Fruit fly (Drosophila melanogaster) whole organism, embryonic: Measurements from ENCODE around the gene CG33784.

Source experiments
- CG10274 ChIP-seq: fragments of 200-800 bp; sonication (Bioruptor generic); optimal IDR thresholded peaks from 3 replicates; lab custom pipeline; 2017; ENCODE audit warnings: missing biosample characterization, mild to moderate bottlenecking, missing genetic modification characterization
- CG10565 ChIP-seq: fragments of 200-800 bp; sonication (Bioruptor generic); optimal IDR thresholded peaks from 3 replicates; lab custom pipeline; 2016; ENCODE audit warnings: missing biosample characterization, mild to moderate bottlenecking, missing genetic modification characterization
- CG11093 ChIP-seq: fragments of 200-800 bp; sonication (Bioruptor generic); IDR thresholded peaks from 3 replicates; pipeline ENCODE4 v1.3.6; 2022; ENCODE audit warnings: missing biosample characterization, missing genetic modification characterization
- CG11560 ChIP-seq: fragments of 200-800 bp; sonication (Bioruptor generic); IDR thresholded peaks from 3 replicates; pipeline ENCODE4 v1.3.6; 2022; ENCODE audit warnings: missing biosample characterization, missing genetic modification characterization
- CG11723 ChIP-seq: fragments of 200-800 bp; sonication (Bioruptor generic); optimal IDR thresholded peaks from 2 replicates; lab custom pipeline; 2017; ENCODE audit warnings: missing biosample characterization, mild to moderate bottlenecking, missing genetic modification characterization
- CG1529 ChIP-seq: fragments of 200-800 bp; sonication (Bioruptor generic); optimal IDR thresholded peaks from 3 replicates; lab custom pipeline; 2018; ENCODE audit warnings: missing biosample characterization, missing genetic modification characterization
- CG1647 ChIP-seq: fragments of 200-800 bp; sonication (Bioruptor generic); optimal IDR thresholded peaks from 3 replicates; lab custom pipeline; 2016; ENCODE audit warnings: missing biosample characterization, missing genetic modification characterization
- CG2889 ChIP-seq: fragments of 200-800 bp; sonication (Bioruptor generic); IDR thresholded peaks from 3 replicates; pipeline ENCODE4 v1.3.6; 2022; ENCODE audit warnings: missing biosample characterization, missing genetic modification characterization
- CG33557 ChIP-seq: fragments of 200-800 bp; sonication (Bioruptor generic); optimal IDR thresholded peaks from 2 replicates; lab custom pipeline; 2019; ENCODE audit warnings: missing biosample characterization, mild to moderate bottlenecking, missing genetic modification characterization, moderate library complexity
- CG4404 ChIP-seq: fragments of 200-800 bp; sonication (Bioruptor generic); IDR thresholded peaks from 2 replicates; pipeline ENCODE4 v1.3.6; 2022; ENCODE audit warnings: missing biosample characterization, missing genetic modification characterization
- CG7839 ChIP-seq: fragments of 200-800 bp; sonication (Bioruptor generic); optimal IDR thresholded peaks from 3 replicates; lab custom pipeline; 2018; ENCODE audit warnings: missing biosample characterization, mild to moderate bottlenecking, missing genetic modification characterization, moderate library complexity
- D ChIP-seq, 2 experiments: fragments of 200-800 bp in 1 of 2; fragments of >200 bp in 1 of 2; sonication (Bioruptor generic) in 1 of 2; optimal IDR thresholded peaks; 2 replicates in 1 of 2; 3 replicates in 1 of 2; lab custom pipeline; 2017; ENCODE audit warnings: mild to moderate bottlenecking in 1 of 2, missing biosample characterization in 1 of 2, missing genetic modification characterization in 1 of 2, missing genetic modification reagents in 1 of 2
- Deaf1 ChIP-seq: fragments of 200-800 bp; optimal IDR thresholded peaks from 3 replicates; lab custom pipeline; 2019; ENCODE audit warnings: missing biosample characterization, mild to moderate bottlenecking, missing genetic modification characterization, moderate library complexity
- Dfd ChIP-seq, 2 experiments: fragments of >200 bp; optimal IDR thresholded peaks; 2 replicates each; lab custom pipeline; 2017; ENCODE audit warnings: missing biosample characterization in 2 of 2, missing genetic modification characterization in 2 of 2
- Doc3 ChIP-seq: fragments of 200-800 bp; sonication (Bioruptor generic); IDR thresholded peaks from 3 replicates; pipeline ENCODE4 v1.3.6; 2022; ENCODE audit warnings: missing biosample characterization, missing genetic modification characterization; ENCODE audit not compliant: partially characterized antibody
- E2f1 ChIP-seq: fragments of 200-800 bp; sonication (Bioruptor generic); IDR thresholded peaks from 2 replicates; pipeline ENCODE4 v1.3.6; 2022; ENCODE audit warnings: missing biosample characterization, missing genetic modification characterization
- HLH4C ChIP-seq: fragments of 200-800 bp; sonication (Bioruptor generic); IDR thresholded peaks from 3 replicates; pipeline ENCODE4 v1.3.6; 2022; ENCODE audit warnings: missing biosample characterization, missing genetic modification characterization; ENCODE audit not compliant: partially characterized antibody
- Hand ChIP-seq: fragments of 200-800 bp; sonication (Bioruptor generic); optimal IDR thresholded peaks from 2 replicates; lab custom pipeline; 2017; ENCODE audit warnings: mild to moderate bottlenecking, missing biosample characterization, missing genetic modification reagents, missing genetic modification characterization
- Hmx ChIP-seq: fragments of 200-800 bp; sonication (Bioruptor generic); optimal IDR thresholded peaks from 2 replicates; lab custom pipeline; 2016; ENCODE audit warnings: missing biosample characterization, missing genetic modification characterization
- Mrtf ChIP-seq: fragments of 200-800 bp; sonication (Bioruptor generic); IDR thresholded peaks from 3 replicates; pipeline ENCODE4 v1.3.6; 2022; ENCODE audit warnings: missing biosample characterization, missing genetic modification characterization
- Myb ChIP-seq: fragments of 200-800 bp; sonication (Bioruptor generic); optimal IDR thresholded peaks from 2 replicates; lab custom pipeline; 2016; ENCODE audit warnings: missing biosample characterization, missing genetic modification characterization
- Oli ChIP-seq: fragments of 200-800 bp; sonication (Bioruptor generic); optimal IDR thresholded peaks from 2 replicates; lab custom pipeline; 2018; ENCODE audit warnings: missing biosample characterization, mild to moderate bottlenecking, missing genetic modification characterization, moderate library complexity
- Poxn ChIP-seq: fragments of 200-800 bp; sonication (Bioruptor generic); IDR thresholded peaks from 2 replicates; pipeline ENCODE4 v1.3.6; 2022; ENCODE audit warnings: missing biosample characterization, missing genetic modification characterization
- al ChIP-seq: fragments of 200-800 bp; sonication (Bioruptor generic); IDR thresholded peaks from 2 replicates; pipeline ENCODE4 v1.3.6; 2022; ENCODE audit warnings: missing biosample characterization, missing genetic modification characterization
- aop ChIP-seq: fragments of 200-800 bp; sonication (Bioruptor generic); IDR thresholded peaks from 2 replicates; pipeline ENCODE4 v1.3.6; 2022; ENCODE audit warnings: missing biosample characterization, missing genetic modification characterization
- cas ChIP-seq: fragments of 200-800 bp; sonication (Bioruptor generic); IDR thresholded peaks from 2 replicates; pipeline ENCODE4 v1.3.6; 2022; ENCODE audit warnings: missing biosample characterization, missing genetic modification characterization
- cato ChIP-seq: fragments of 200-800 bp; sonication (Bioruptor generic); optimal IDR thresholded peaks from 2 replicates; lab custom pipeline; 2016; ENCODE audit warnings: missing biosample characterization, missing genetic modification characterization, borderline replicate concordance
- cg ChIP-seq: fragments of 200-800 bp; sonication (Bioruptor generic); optimal IDR thresholded peaks from 3 replicates; lab custom pipeline; 2019; ENCODE audit warnings: missing biosample characterization, mild to moderate bottlenecking, missing genetic modification characterization, moderate library complexity
- croc ChIP-seq: fragments of 200-800 bp; sonication (Bioruptor generic); conservative IDR thresholded peaks from 3 replicates; pipeline ENCODE4 v1.3.6; 2022; ENCODE audit warnings: missing biosample characterization, missing genetic modification characterization
- crp ChIP-seq, 2 experiments: fragments of 200-800 bp; sonication (Bioruptor generic); optimal IDR thresholded peaks; 2 replicates in 1 of 2; 3 replicates in 1 of 2; lab custom pipeline; 2017; ENCODE audit warnings: missing biosample characterization in 2 of 2, missing genetic modification characterization in 2 of 2, mild to moderate bottlenecking in 1 of 2, moderate library complexity in 1 of 2
- da ChIP-seq: fragments of 200-800 bp; sonication (Bioruptor generic); optimal IDR thresholded peaks from 2 replicates; lab custom pipeline; 2016; ENCODE audit warnings: missing biosample characterization, missing genetic modification characterization
- ems ChIP-seq: fragments of 200-800 bp; sonication (Bioruptor generic); optimal IDR thresholded peaks from 3 replicates; lab custom pipeline; 2016; ENCODE audit warnings: missing biosample characterization, missing genetic modification characterization
- esg ChIP-seq: fragments of 200-800 bp; sonication (Bioruptor generic); conservative IDR thresholded peaks from 2 replicates; pipeline ENCODE4 v1.3.6; 2022; ENCODE audit warnings: missing biosample characterization, missing genetic modification characterization
- gsb ChIP-seq: fragments of 200-800 bp; sonication (Bioruptor generic); IDR thresholded peaks from 2 replicates; pipeline ENCODE4 v1.3.6; 2022; ENCODE audit warnings: missing biosample characterization, missing genetic modification characterization
- ham ChIP-seq: fragments of 200-800 bp; sonication (Bioruptor generic); IDR thresholded peaks from 2 replicates; pipeline ENCODE4 v1.3.6; 2022; ENCODE audit warnings: missing biosample characterization, missing genetic modification characterization
- kah ChIP-seq: fragments of 200-800 bp; sonication (Bioruptor generic); optimal IDR thresholded peaks from 2 replicates; lab custom pipeline; 2018; ENCODE audit warnings: missing biosample characterization, mild to moderate bottlenecking, missing genetic modification characterization
- kay ChIP-seq: fragments of 200-800 bp; sonication (Bioruptor generic); optimal IDR thresholded peaks from 2 replicates; lab custom pipeline; 2016; ENCODE audit warnings: missing biosample characterization, missing genetic modification characterization
- lola ChIP-seq, 3 experiments: fragments of >200 bp in 2 of 3; fragments of 200-800 bp in 1 of 3; sonication (Bioruptor generic) in 1 of 3; optimal IDR thresholded peaks; 2 replicates each; lab custom pipeline; 2017 to 2019; ENCODE audit warnings: missing biosample characterization in 3 of 3, missing genetic modification characterization in 3 of 3, mild to moderate bottlenecking in 1 of 3, moderate library complexity in 1 of 3
- mam ChIP-seq: fragments of 200-800 bp; sonication (Bioruptor generic); optimal IDR thresholded peaks from 3 replicates; lab custom pipeline; 2016; ENCODE audit warnings: missing biosample characterization, missing genetic modification characterization
- p53 ChIP-seq: fragments of 200-800 bp; sonication (Bioruptor generic); optimal IDR thresholded peaks from 2 replicates; lab custom pipeline; 2016; ENCODE audit warnings: missing biosample characterization, missing genetic modification characterization
- pfk ChIP-seq: fragments of 200-800 bp; sonication (Bioruptor generic); optimal IDR thresholded peaks from 2 replicates; lab custom pipeline; 2018; ENCODE audit warnings: missing biosample characterization, mild to moderate bottlenecking, missing genetic modification characterization, moderate library complexity
- pho ChIP-seq: fragments of 200-800 bp; sonication (Bioruptor generic); optimal IDR thresholded peaks from 2 replicates; lab custom pipeline; 2016; ENCODE audit warnings: missing biosample characterization, missing genetic modification characterization
- run ChIP-seq: fragments of 200-800 bp; sonication (Bioruptor generic); optimal IDR thresholded peaks from 3 replicates; lab custom pipeline; 2018; ENCODE audit warnings: missing biosample characterization, mild to moderate bottlenecking, missing genetic modification characterization
- sim ChIP-seq: fragments of 200-800 bp; sonication (Bioruptor generic); IDR thresholded peaks from 2 replicates; pipeline ENCODE4 v1.3.6; 2022; ENCODE audit warnings: missing biosample characterization, missing genetic modification characterization
- slp2 ChIP-seq: fragments of 200-800 bp; sonication (Bioruptor generic); optimal IDR thresholded peaks from 2 replicates; lab custom pipeline; 2016; ENCODE audit warnings: missing biosample characterization, missing genetic modification characterization
- sob ChIP-seq: fragments of 200-800 bp; sonication (Bioruptor generic); IDR thresholded peaks from 2 replicates; pipeline ENCODE4 v1.3.6; 2022; ENCODE audit warnings: missing biosample characterization, missing genetic modification characterization
- stc ChIP-seq: fragments of 200-800 bp; sonication (Bioruptor generic); IDR thresholded peaks from 2 replicates; pipeline ENCODE4 v1.3.6; 2022; ENCODE audit warnings: missing biosample characterization, missing genetic modification characterization
- tgo ChIP-seq: fragments of 200-800 bp; sonication (Bioruptor generic); IDR thresholded peaks from 3 replicates; pipeline ENCODE4 v1.3.6; 2022; ENCODE audit warnings: missing biosample characterization, missing genetic modification characterization
- tx ChIP-seq: fragments of 200-800 bp; sonication (Bioruptor generic); optimal IDR thresholded peaks from 2 replicates; lab custom pipeline; 2016; ENCODE audit warnings: missing biosample characterization, missing genetic modification characterization
- zen2 ChIP-seq: fragments of 200-800 bp; sonication (Bioruptor generic); IDR thresholded peaks from 3 replicates; pipeline ENCODE4 v1.3.6; 2022; ENCODE audit warnings: missing biosample characterization, missing genetic modification characterization; ENCODE audit not compliant: partially characterized antibody

The CG33784 gene

DNA sequence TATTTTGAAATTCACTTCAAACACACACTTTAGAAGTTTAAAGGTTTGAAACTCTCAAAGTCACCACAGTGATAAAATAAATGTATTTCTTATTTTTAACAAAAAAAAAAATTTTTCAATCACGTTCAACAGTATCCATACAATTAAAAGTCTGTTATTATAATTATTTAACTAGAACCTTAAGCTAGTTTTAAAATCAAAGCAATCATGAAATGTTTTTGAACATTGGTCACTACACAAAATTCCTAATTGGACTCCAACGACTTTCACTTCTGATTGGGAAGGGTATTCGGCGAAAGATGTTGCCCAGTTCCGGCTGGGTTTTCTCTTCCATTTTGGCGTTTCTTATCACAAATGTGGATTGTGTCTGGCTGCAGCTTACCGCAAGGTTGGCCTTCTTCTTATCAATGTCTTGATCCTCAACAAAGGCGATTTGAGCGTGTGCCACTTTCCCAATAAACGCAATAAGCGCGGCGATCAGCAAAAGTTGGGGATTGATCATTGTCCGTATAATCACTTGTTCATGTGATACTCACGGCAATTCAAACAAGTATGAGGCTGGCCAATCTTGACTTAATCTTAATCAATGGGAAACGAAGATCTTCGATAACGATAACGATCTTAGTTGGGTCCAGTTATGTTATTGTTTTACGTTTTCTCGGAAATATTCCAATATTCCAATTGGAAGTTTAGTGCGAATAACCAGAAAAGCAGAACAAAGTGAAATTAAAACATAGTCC, 19.5 kb upstream of the CG33784 start (continued):
- TF ChIP-seq zen2 (GFP tag; lab: Robert Waterston, UW): no peak
- TF ChIP-seq CG1529 (GFP tag; lab: Kevin White, UChicago): peak; percentile 34
- peak; percentile 79 for TF ChIP-seq CG10274 (GFP tag; lab: Kevin White, UChicago)
- peak; percentile 92 for TF ChIP-seq D (optimal IDR thresholded peaks at IDR 0.05; lab: Kevin White, UChicago)
- peak; percentile 26 for TF ChIP-seq D (GFP tag; optimal IDR thresholded peaks at IDR 0.05; lab: Kevin White, UChicago)
- TF ChIP-seq da (GFP tag; lab: Kevin White, UChicago): no peak
- no peak for TF ChIP-seq aop
- TF ChIP-seq crp (GFP tag; optimal IDR thresholded peaks at IDR 0.05; lab: Kevin White, UChicago): no peak
- no peak for TF ChIP-seq ham (GFP tag; lab: Robert Waterston, UW)
- no peak for TF ChIP-seq mam
- no peak for TF ChIP-seq Hmx (GFP tag; lab: Kevin White, UChicago)
- no peak for TF ChIP-seq sim (GFP tag; lab: Robert Waterston, UW)
- no peak for TF ChIP-seq sob (GFP tag; lab: Robert Waterston, UW)
- TF ChIP-seq run (tag; lab: Kevin White, UChicago): no peak
- no peak for TF ChIP-seq kah (GFP tag; lab: Kevin White, UChicago)
- no peak for TF ChIP-seq al (GFP tag; lab: Robert Waterston, UW)
- peak in 1 of 3 experiments; percentile 33 for TF ChIP-seq lola (GFP tag; optimal IDR thresholded peaks at IDR 0.05; lab: Kevin White, UChicago)
- peak; percentile 64 for TF ChIP-seq Oli (tag; lab: Kevin White, UChicago)
- no peak for TF ChIP-seq croc
- TF ChIP-seq E2f1: no peak
- TF ChIP-seq Poxn (GFP tag; lab: Robert Waterston, UW): no peak
- no peak for TF ChIP-seq CG11723 (GFP tag; lab: Kevin White, UChicago)
- TF ChIP-seq Deaf1 (tag; lab: Kevin White, UChicago): no peak
- no peak for TF ChIP-seq CG10565
- TF ChIP-seq CG7839: peak; percentile 65
- TF ChIP-seq CG1647: no peak
- no peak for TF ChIP-seq slp2 (GFP tag; lab: Kevin White, UChicago)
- TF ChIP-seq Dfd (GFP tag; optimal IDR thresholded peaks at IDR 0.05; lab: Kevin White, UChicago): no peak
- TF ChIP-seq HLH4C: no peak
- TF ChIP-seq ems: no peak
- TF ChIP-seq cg (GFP tag; lab: Kevin White, UChicago): no peak
- TF ChIP-seq Myb (GFP tag; lab: Kevin White, UChicago): no peak
- no peak for TF ChIP-seq Doc3 (GFP tag; lab: Robert Waterston, UW)
- no peak for TF ChIP-seq Mrtf (GFP tag; lab: Robert Waterston, UW)
- no peak for TF ChIP-seq tx (GFP tag; lab: Kevin White, UChicago)
- TF ChIP-seq cato (GFP tag; lab: Kevin White, UChicago): no peak
- TF ChIP-seq CG4404: no peak
- TF ChIP-seq pfk: no peak
- no peak for TF ChIP-seq p53
- no peak for TF ChIP-seq tgo (GFP tag; lab: Robert Waterston, UW)
- 0 out of 3 replicates have a peak, but pooled peaks have one; percentile 37 for TF ChIP-seq CG11093 (GFP tag; lab: Robert Waterston, UW)
- no peak for TF ChIP-seq stc (GFP tag; lab: Robert Waterston, UW)
- TF ChIP-seq CG2889 (GFP tag; lab: Robert Waterston, UW): 0 out of 3 replicates have a peak, but pooled peaks have one; percentile 21
- no peak for TF ChIP-seq gsb (GFP tag; lab: Robert Waterston, UW)
- no peak for TF ChIP-seq Hand (GFP tag; lab: Kevin White, UChicago)
- TF ChIP-seq CG11560: no peak
- TF ChIP-seq pho: no peak
- no peak for TF ChIP-seq cas
- TF ChIP-seq esg (GFP tag; lab: Robert Waterston, UW): 0 out of 2 replicates have a peak, but pooled peaks have one; percentile 27
- TF ChIP-seq kay (GFP tag; lab: Kevin White, UChicago): no peak
- no peak for TF ChIP-seq CG33557 (GFP tag; lab: Kevin White, UChicago)
